Fruit fly (Drosophila melanogaster): ENCODE results near the gene CG5618.

CG5618 gene

DNA sequence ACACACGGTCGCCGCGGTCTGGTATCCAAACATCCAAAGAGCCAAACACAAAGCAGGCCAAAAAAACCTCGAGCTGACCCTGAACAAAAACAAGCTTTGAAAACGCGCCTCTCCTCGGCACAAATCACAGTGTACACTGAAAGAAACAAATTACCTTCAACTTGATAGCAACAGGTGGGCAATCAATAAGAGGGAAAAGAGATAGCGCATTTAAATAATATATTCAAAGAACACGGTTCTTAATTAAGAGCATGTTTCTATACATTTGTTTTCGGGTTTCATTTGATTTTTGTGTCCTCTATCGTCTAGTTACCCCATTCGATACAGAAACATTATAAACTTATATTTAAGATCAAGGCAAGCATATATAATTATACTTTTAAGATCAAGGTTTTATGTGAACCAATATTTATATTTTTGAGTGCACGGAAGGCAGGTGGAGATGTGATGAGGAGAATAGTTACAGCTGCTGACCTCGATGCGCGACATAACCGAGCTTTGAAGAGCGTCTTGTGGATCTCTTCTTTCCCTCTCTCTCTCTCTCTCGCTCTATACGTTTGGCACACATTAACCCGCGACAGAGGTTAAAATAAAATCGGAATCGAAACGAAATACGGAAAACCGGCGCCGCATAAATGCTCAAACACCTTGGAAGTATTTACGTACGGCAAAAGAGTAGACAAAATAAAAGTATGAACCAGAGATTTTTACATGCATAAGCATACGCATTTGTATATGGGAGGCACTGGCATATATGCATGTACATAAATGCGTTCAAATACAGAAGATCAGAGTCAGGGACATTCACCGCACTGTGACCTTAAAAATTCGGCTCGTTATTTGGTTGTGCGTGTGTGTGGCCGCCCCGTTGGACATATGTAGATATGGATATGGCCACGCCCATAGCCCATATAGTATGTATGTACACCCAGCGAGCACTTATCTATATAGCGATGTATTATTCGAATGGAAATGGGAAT is 45.3 kb downstream of the CG5618 start:
- no peak for TF ChIP-seq tj (GFP tag; optimal IDR thresholded peaks at IDR 0.05)
- TF ChIP-seq CG14711 (tag; optimal IDR thresholded peaks at IDR 0.05) = peak; percentile 30
- TF ChIP-seq toe (GFP tag; optimal IDR thresholded peaks at IDR 0.05) = peak; percentile 15
- TF ChIP-seq CG5204 (GFP tag; optimal IDR thresholded peaks at IDR 0.05) = peak; percentile 60
- peak; percentile 44 for TF ChIP-seq CG33017 (tag; optimal IDR thresholded peaks at IDR 0.05)
- TF ChIP-seq Hr96 (GFP tag; optimal IDR thresholded peaks at IDR 0.05) = no peak
- no peak for TF ChIP-seq Crg-1 (GFP tag; optimal IDR thresholded peaks at IDR 0.05)
- TF ChIP-seq CG7101 (tag; optimal IDR thresholded peaks at IDR 0.05) = peak; percentile 46
- TF ChIP-seq Clk (GFP tag; optimal IDR thresholded peaks at IDR 0.05) = peak; percentile 36
- TF ChIP-seq cic (GFP tag; optimal IDR thresholded peaks at IDR 0.05) = no peak
- no peak for TF ChIP-seq Mnt (GFP tag; optimal IDR thresholded peaks at IDR 0.05)
- TF ChIP-seq CG11617 (GFP tag; optimal IDR thresholded peaks at IDR 0.05) = peak; percentile 34
- TF ChIP-seq CG7045 (GFP tag; optimal IDR thresholded peaks at IDR 0.05) = peak; percentile 32
- TF ChIP-seq CG1620 (GFP tag; optimal IDR thresholded peaks at IDR 0.05) = peak; percentile 4
- peak; percentile 12 for TF ChIP-seq CG12768 (GFP tag; optimal IDR thresholded peaks at IDR 0.05)
- no peak for TF ChIP-seq ovo (GFP tag; optimal IDR thresholded peaks at IDR 0.05)
- peak; percentile 62 for TF ChIP-seq bab1 (GFP tag; optimal IDR thresholded peaks at IDR 0.05)
- no peak for TF ChIP-seq pad (GFP tag; optimal IDR thresholded peaks at IDR 0.05)

DNA sequence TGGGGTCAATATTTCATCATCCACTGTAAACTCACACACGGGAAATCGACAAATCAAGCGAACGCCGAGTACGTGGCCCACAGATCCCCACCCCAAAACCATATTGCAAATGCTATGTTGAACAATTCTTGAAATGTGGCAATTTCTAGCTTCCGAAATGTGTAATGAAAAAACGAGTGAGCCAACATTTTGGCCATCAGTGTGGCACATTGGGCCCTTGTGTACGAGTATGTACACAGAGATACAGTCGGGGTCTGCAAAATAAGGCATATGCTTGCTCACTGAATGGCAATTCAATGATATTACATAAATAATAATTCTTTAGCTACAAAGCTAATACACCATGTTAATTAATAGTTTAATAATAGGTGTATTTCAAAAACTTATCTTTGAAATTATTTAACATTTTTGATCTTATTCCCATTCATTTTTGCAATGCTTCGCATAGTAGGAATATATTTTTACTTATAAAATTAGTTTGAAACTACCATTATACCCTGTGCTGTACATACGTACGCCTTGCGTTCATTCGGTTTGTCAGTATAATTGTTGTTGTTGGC is 46.4 kb downstream of the CG5618 start:
- peak; percentile 76 for TF ChIP-seq tj (GFP tag; optimal IDR thresholded peaks at IDR 0.05)
- TF ChIP-seq CG14711 (tag; optimal IDR thresholded peaks at IDR 0.05) = peak; percentile 79
- TF ChIP-seq CG7101 (tag; optimal IDR thresholded peaks at IDR 0.05) = peak; percentile 84
- TF ChIP-seq cnc (optimal IDR thresholded peaks at IDR 0.05) = no peak
- TF ChIP-seq CG5204 (GFP tag; optimal IDR thresholded peaks at IDR 0.05) = peak; percentile 72
- no peak for TF ChIP-seq cic (GFP tag; optimal IDR thresholded peaks at IDR 0.05)
- TF ChIP-seq CG33017 (tag; optimal IDR thresholded peaks at IDR 0.05) = peak; percentile 89
- peak; percentile 88 for TF ChIP-seq bab1 (GFP tag; optimal IDR thresholded peaks at IDR 0.05)
- peak; percentile 68 for TF ChIP-seq toe (GFP tag; optimal IDR thresholded peaks at IDR 0.05)
- peak; percentile 31 for TF ChIP-seq Mnt (GFP tag; optimal IDR thresholded peaks at IDR 0.05)
- TF ChIP-seq CG11617 (GFP tag; optimal IDR thresholded peaks at IDR 0.05) = peak; percentile 82
- peak; percentile 61 for TF ChIP-seq ovo (GFP tag; optimal IDR thresholded peaks at IDR 0.05)
- TF ChIP-seq Hr96 (GFP tag; optimal IDR thresholded peaks at IDR 0.05) = peak; percentile 73
- TF ChIP-seq Clk (GFP tag; optimal IDR thresholded peaks at IDR 0.05) = no peak
- TF ChIP-seq CG7045 (GFP tag; optimal IDR thresholded peaks at IDR 0.05) = peak; percentile 79
- peak; percentile 72 for TF ChIP-seq pad (GFP tag; optimal IDR thresholded peaks at IDR 0.05)
- TF ChIP-seq CG1620 (GFP tag; optimal IDR thresholded peaks at IDR 0.05) = peak; percentile 74
- TF ChIP-seq Crg-1 (GFP tag; optimal IDR thresholded peaks at IDR 0.05) = peak; percentile 55
- TF ChIP-seq kay (GFP tag; ENCODE audit: borderline replicate concordance) = peak; percentile 91
- peak; percentile 73 for TF ChIP-seq CG12768 (GFP tag; optimal IDR thresholded peaks at IDR 0.05)

DNA sequence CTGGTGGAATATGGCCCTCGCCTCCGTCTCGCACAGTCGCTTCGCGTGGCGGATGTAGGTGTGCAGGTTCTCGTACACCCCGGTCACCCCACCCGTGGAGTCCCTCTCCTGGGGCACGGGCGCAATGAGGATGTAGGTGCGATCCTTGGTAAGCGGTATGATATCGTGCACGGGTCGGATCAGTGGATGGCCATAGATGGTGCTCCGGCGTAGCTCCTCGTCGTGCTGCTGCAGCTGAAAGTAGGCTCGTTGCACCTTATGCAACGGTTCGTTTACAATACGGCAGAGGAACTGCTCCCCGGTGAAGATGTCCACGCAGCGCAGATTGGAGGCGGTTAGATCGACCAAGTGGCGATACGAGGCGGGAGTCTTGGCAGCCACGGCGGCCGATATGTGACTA is 47.3 kb downstream of the CG5618 start:
- TF ChIP-seq CG7045 (GFP tag; optimal IDR thresholded peaks at IDR 0.05) (no peak), CG5204 (GFP tag; optimal IDR thresholded peaks at IDR 0.05) (no peak), ovo (GFP tag; optimal IDR thresholded peaks at IDR 0.05) (no peak)

DNA sequence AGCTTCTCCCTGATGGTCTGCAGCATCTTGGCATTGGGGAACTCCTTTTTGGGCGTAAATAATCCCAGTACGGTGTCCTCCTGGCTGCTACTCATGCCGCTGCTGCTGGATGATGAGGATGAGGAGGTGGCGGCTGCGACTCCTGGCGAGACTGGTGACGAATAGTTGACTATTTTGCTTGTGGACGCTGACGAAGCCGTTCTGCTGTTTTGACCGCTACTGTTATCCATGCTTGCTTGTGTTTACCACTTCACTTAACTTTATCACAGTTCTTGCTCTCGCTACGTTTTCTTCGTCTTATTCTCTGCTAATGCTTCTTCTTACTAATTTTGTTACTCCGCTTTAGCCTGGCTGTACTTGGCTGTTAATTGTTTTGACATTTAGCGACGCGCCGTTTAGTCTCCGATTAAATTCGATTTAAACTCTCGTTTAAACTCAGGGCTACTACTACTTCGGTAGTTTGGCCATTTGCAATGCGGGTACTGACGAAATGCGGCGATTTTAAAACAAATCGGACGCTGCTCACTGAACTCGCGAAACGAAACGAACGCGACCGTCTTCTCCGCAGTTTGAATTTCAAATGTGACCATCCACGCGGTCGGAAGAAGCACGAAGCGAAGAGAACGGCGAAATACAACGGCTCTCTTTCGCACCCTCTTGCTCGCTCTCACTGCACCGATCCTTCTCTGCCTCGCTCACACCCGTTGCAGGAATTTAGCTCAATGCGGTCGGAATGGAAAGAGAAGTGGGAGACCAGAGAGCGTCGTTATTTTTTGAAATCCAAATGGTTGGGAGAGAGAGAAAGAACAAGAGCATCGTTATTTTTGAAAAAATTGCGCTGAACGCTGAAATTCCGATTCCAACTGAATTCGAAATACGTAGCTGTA is 48.0 kb downstream of the CG5618 start, which contains the start of gene trbl:
TSS of gene trbl (minus strand) at position 584 of the 887 bp plus-strand sequence.
- TF ChIP-seq CG12768 (GFP tag; optimal IDR thresholded peaks at IDR 0.05) (peak; percentile 50), toe (GFP tag; optimal IDR thresholded peaks at IDR 0.05) (no peak), cic (GFP tag; optimal IDR thresholded peaks at IDR 0.05) (peak; percentile 73), bab1 (GFP tag; optimal IDR thresholded peaks at IDR 0.05) (peak; percentile 70), kay (GFP tag; ENCODE audit: borderline replicate concordance) (no peak), CG1620 (GFP tag; optimal IDR thresholded peaks at IDR 0.05) (no peak), ovo (GFP tag; optimal IDR thresholded peaks at IDR 0.05) (peak; percentile 62), Hr96 (GFP tag; optimal IDR thresholded peaks at IDR 0.05) (no peak), CG11617 (GFP tag; optimal IDR thresholded peaks at IDR 0.05) (peak; percentile 64), cnc (optimal IDR thresholded peaks at IDR 0.05) (no peak), CG5204 (GFP tag; optimal IDR thresholded peaks at IDR 0.05) (no peak), CG7045 (GFP tag; optimal IDR thresholded peaks at IDR 0.05) (peak; percentile 54), pad (GFP tag; optimal IDR thresholded peaks at IDR 0.05) (peak; percentile 24), Crg-1 (GFP tag; optimal IDR thresholded peaks at IDR 0.05) (peak; percentile 14), CG7101 (tag; optimal IDR thresholded peaks at IDR 0.05) (peak; percentile 59), CG14711 (tag; optimal IDR thresholded peaks at IDR 0.05) (peak; percentile 21), Clk (GFP tag; optimal IDR thresholded peaks at IDR 0.05) (no peak), tj (GFP tag; optimal IDR thresholded peaks at IDR 0.05) (peak; percentile 41), CG33017 (tag; optimal IDR thresholded peaks at IDR 0.05) (peak; percentile 64), Mnt (GFP tag; optimal IDR thresholded peaks at IDR 0.05) (peak; percentile 94)

Measured in whole organism, adult.